Worm (Caenorhabditis elegans) whole organism, L1 larva: Measurements from ENCODE around the gene fbxa-196.
A peak's percentile ranks its signal among the peaks of the same experiment; 100 is the strongest.

Experiments
- C04F5.9 ChIP-seq: sonication (generic microtip); optimal IDR thresholded peaks from 2 replicates; lab custom pipeline; 2016; ENCODE audit warnings: missing genetic modification characterization, missing compliant biosample characterization
- C16A3.4 ChIP-seq: fragments of 150-350 bp; optimal IDR thresholded peaks from 2 replicates; lab custom pipeline; 2014; ENCODE audit warnings: missing biosample characterization, missing genetic modification characterization
- F16B12.6 ChIP-seq: fragments of 150-350 bp; optimal IDR thresholded peaks from 2 replicates; lab custom pipeline; 2014; ENCODE audit warnings: missing biosample characterization, missing genetic modification characterization
- Y116A8C.19 ChIP-seq: sonication (generic microtip); optimal IDR thresholded peaks from 2 replicates; lab custom pipeline; 2016; ENCODE audit warnings: missing compliant biosample characterization, missing genetic modification characterization, borderline replicate concordance
- aha-1 ChIP-seq: fragments of 150-350 bp; optimal IDR thresholded peaks from 2 replicates; lab custom pipeline; 2014; ENCODE audit warnings: missing biosample characterization, missing genetic modification characterization
- aly-2 ChIP-seq: fragments of 150-350 bp; optimal IDR thresholded peaks from 2 replicates; lab custom pipeline; 2014; ENCODE audit warnings: missing biosample characterization, missing genetic modification characterization
- blmp-1 ChIP-seq: fragments of 150-350 bp; optimal IDR thresholded peaks from 2 replicates; lab custom pipeline; 2014; ENCODE audit warnings: missing biosample characterization, missing genetic modification characterization
- ceh-63 ChIP-seq: fragments of 200-800 bp; sonication (Bioruptor generic); optimal IDR thresholded peaks from 2 replicates; lab custom pipeline; 2018; ENCODE audit warnings: mild to moderate bottlenecking, missing genetic modification characterization, missing compliant biosample characterization
- ceh-88 ChIP-seq: fragments of 200-800 bp; sonication (Bioruptor generic); IDR thresholded peaks from 2 replicates; pipeline ENCODE4 v1.3.6; 2022; ENCODE audit warnings: missing genetic modification characterization, missing compliant biosample characterization
- dsc-1 ChIP-seq: sonication (generic microtip); optimal IDR thresholded peaks from 2 replicates; lab custom pipeline; 2016; ENCODE audit warnings: mild to moderate bottlenecking, missing genetic modification characterization, missing compliant biosample characterization
- efl-1 ChIP-seq, 4 experiments: fragments of 150-350 bp; optimal IDR thresholded peaks in 3 of 4; peaks in 1 of 4; 1 replicate in 1 of 4; 2 replicates in 3 of 4; lab custom pipeline; 2014; ENCODE audit warnings: missing biosample characterization in 2 of 4, missing genetic modification characterization in 2 of 4, missing genetic modification reagents in 2 of 4
- efl-3 ChIP-seq: fragments of 200-800 bp; sonication (Bioruptor generic); optimal IDR thresholded peaks from 2 replicates; lab custom pipeline; 2018; ENCODE audit warnings: mild to moderate bottlenecking, missing genetic modification characterization, missing compliant biosample characterization
- egl-13 ChIP-seq: sonication (generic microtip); optimal IDR thresholded peaks from 2 replicates; lab custom pipeline; 2016; ENCODE audit warnings: missing genotype, missing genetic modification reagents, missing genetic modification characterization, missing compliant biosample characterization
- elt-3 ChIP-seq, 6 experiments: fragments of 150-350 bp in 1 of 6; sonication (generic microtip); optimal IDR thresholded peaks; 2 replicates each; lab custom pipeline; 2017 to 2018; ENCODE audit warnings: missing biosample characterization in 6 of 6, missing genetic modification characterization in 6 of 6, inconsistent platforms in 1 of 6
- fkh-10 ChIP-seq: sonication (generic microtip); optimal IDR thresholded peaks from 2 replicates; lab custom pipeline; 2017; ENCODE audit warnings: missing biosample characterization, missing genetic modification reagents, missing genetic modification characterization
- fkh-8 ChIP-seq: sonication (generic microtip); optimal IDR thresholded peaks from 2 replicates; lab custom pipeline; 2016; ENCODE audit warnings: mild to moderate bottlenecking, missing genetic modification characterization, missing compliant biosample characterization
- hlh-17 ChIP-seq: fragments of 200-800 bp; sonication (Bioruptor generic); optimal IDR thresholded peaks from 2 replicates; lab custom pipeline; 2018; ENCODE audit warnings: missing genetic modification characterization, mild to moderate bottlenecking, missing compliant biosample characterization, moderate library complexity, borderline replicate concordance
- irx-1 ChIP-seq: sonication (generic microtip); optimal IDR thresholded peaks from 2 replicates; lab custom pipeline; 2016; ENCODE audit warnings: missing genetic modification characterization, missing compliant biosample characterization
- lin-13 ChIP-seq: fragments of 150-350 bp; optimal IDR thresholded peaks from 2 replicates; lab custom pipeline; 2014; ENCODE audit warnings: missing biosample characterization, missing genetic modification reagents, missing genetic modification characterization
- lin-14 ChIP-seq: fragments of 200-800 bp; sonication (Bioruptor generic); optimal IDR thresholded peaks from 2 replicates; lab custom pipeline; 2018; ENCODE audit warnings: mild to moderate bottlenecking, missing genetic modification characterization, moderate library complexity, missing compliant biosample characterization
- lin-15B ChIP-seq: fragments of 150-350 bp; sonication (generic microtip); optimal IDR thresholded peaks from 3 replicates; lab custom pipeline; 2014; ENCODE audit warnings: missing biosample characterization, missing genetic modification characterization
- lin-39 ChIP-seq: fragments of 150-350 bp; optimal IDR thresholded peaks from 2 replicates; lab custom pipeline; 2014; ENCODE audit warnings: missing biosample characterization, missing genetic modification reagents, missing genetic modification characterization
- mab-9 ChIP-seq: fragments of 200-800 bp; sonication (Bioruptor generic); IDR thresholded peaks from 2 replicates; pipeline ENCODE4 v1.3.6; 2022; ENCODE audit warnings: missing genetic modification reagents, missing genetic modification characterization, missing compliant biosample characterization
- mdl-1 ChIP-seq, 2 experiments: fragments of 150-350 bp; optimal IDR thresholded peaks; 2 replicates each; lab custom pipeline; 2014 to 2017; ENCODE audit warnings: missing biosample characterization in 2 of 2, missing genetic modification characterization in 2 of 2, inconsistent platforms in 1 of 2
- mep-1 ChIP-seq: fragments of 150-350 bp; optimal IDR thresholded peaks from 2 replicates; lab custom pipeline; 2014; ENCODE audit warnings: missing biosample characterization, missing genetic modification characterization
- nhr-11 ChIP-seq: fragments of 150-350 bp; optimal IDR thresholded peaks from 2 replicates; lab custom pipeline; 2014; ENCODE audit warnings: missing biosample characterization, missing genetic modification characterization
- nhr-12 ChIP-seq: sonication (generic microtip); optimal IDR thresholded peaks from 2 replicates; lab custom pipeline; 2017; ENCODE audit warnings: missing biosample characterization, missing genetic modification characterization
- nhr-19 ChIP-seq: fragments of 200-800 bp; sonication (Bioruptor generic); conservative IDR thresholded peaks from 2 replicates; pipeline ENCODE4 v1.3.6; 2022; ENCODE audit warnings: missing genetic modification characterization, missing compliant biosample characterization
- nhr-20 ChIP-seq: sonication (generic microtip); optimal IDR thresholded peaks from 2 replicates; lab custom pipeline; 2016; ENCODE audit warnings: mild to moderate bottlenecking, missing genetic modification characterization, missing compliant biosample characterization
- nhr-76 ChIP-seq: sonication (generic microtip); optimal IDR thresholded peaks from 2 replicates; lab custom pipeline; 2017; ENCODE audit warnings: missing biosample characterization, missing genetic modification characterization
- nhr-77 ChIP-seq: fragments of 150-350 bp; optimal IDR thresholded peaks from 2 replicates; lab custom pipeline; 2014; ENCODE audit warnings: missing biosample characterization, missing genetic modification characterization
- nhr-84 ChIP-seq: sonication (generic microtip); optimal IDR thresholded peaks from 2 replicates; lab custom pipeline; 2017; ENCODE audit warnings: missing biosample characterization, missing genetic modification characterization
- nhr-90 ChIP-seq: sonication (generic microtip); optimal IDR thresholded peaks from 2 replicates; lab custom pipeline; 2016; ENCODE audit warnings: mild to moderate bottlenecking, missing genetic modification characterization, missing compliant biosample characterization; ENCODE audit not compliant: poor library complexity
- pag-3 ChIP-seq: sonication (generic microtip); optimal IDR thresholded peaks from 2 replicates; lab custom pipeline; 2017; ENCODE audit warnings: missing genetic modification characterization, mild to moderate bottlenecking, missing compliant biosample characterization, antibody characterized with exemption, borderline replicate concordance; ENCODE audit not compliant: insufficient read depth
- pax-3 ChIP-seq: fragments of 200-800 bp; sonication (Bioruptor generic); optimal IDR thresholded peaks from 2 replicates; lab custom pipeline; 2018; ENCODE audit warnings: mild to moderate bottlenecking, missing genetic modification characterization, moderate library complexity, missing compliant biosample characterization
- pqm-1 ChIP-seq: sonication (generic microtip); optimal IDR thresholded peaks from 3 replicates; lab custom pipeline; 2017; ENCODE audit warnings: missing biosample characterization, missing genetic modification characterization
- skn-1 ChIP-seq: fragments of 150-350 bp; optimal IDR thresholded peaks from 2 replicates; lab custom pipeline; 2014; ENCODE audit warnings: missing biosample characterization, missing genetic modification characterization
- snu-23 ChIP-seq: sonication (generic microtip); optimal IDR thresholded peaks from 2 replicates; lab custom pipeline; 2016; ENCODE audit warnings: missing genetic modification characterization, missing compliant biosample characterization
- tlp-1 ChIP-seq: fragments of 150-350 bp; optimal IDR thresholded peaks from 2 replicates; lab custom pipeline; 2014; ENCODE audit warnings: missing biosample characterization, missing genetic modification characterization
- unc-130 ChIP-seq: fragments of 150-350 bp; optimal IDR thresholded peaks from 2 replicates; lab custom pipeline; 2017; ENCODE audit warnings: missing biosample characterization, missing genetic modification characterization, inconsistent platforms
- unc-62 ChIP-seq: fragments of 150-350 bp; optimal IDR thresholded peaks from 2 replicates; lab custom pipeline; 2014; ENCODE audit warnings: missing biosample characterization, missing genetic modification reagents, missing genetic modification characterization
- unc-86 ChIP-seq: sonication (generic microtip); optimal IDR thresholded peaks from 2 replicates; lab custom pipeline; 2016; ENCODE audit warnings: missing genetic modification characterization, missing compliant biosample characterization
- vab-15 ChIP-seq: sonication (generic microtip); optimal IDR thresholded peaks from 2 replicates; lab custom pipeline; 2017; ENCODE audit warnings: missing genotype, mild to moderate bottlenecking, missing genetic modification characterization, missing compliant biosample characterization
- xbp-1 ChIP-seq: sonication (generic microtip); optimal IDR thresholded peaks from 2 replicates; lab custom pipeline; 2016; ENCODE audit warnings: missing genetic modification characterization, missing compliant biosample characterization
- zag-1 ChIP-seq: fragments of 150-350 bp; optimal IDR thresholded peaks from 2 replicates; lab custom pipeline; 2014; ENCODE audit warnings: missing biosample characterization, missing genetic modification characterization
- zip-4 ChIP-seq: fragments of 200-800 bp; sonication (Bioruptor generic); optimal IDR thresholded peaks from 2 replicates; lab custom pipeline; 2018; ENCODE audit warnings: mild to moderate bottlenecking, missing genetic modification characterization, moderate library complexity, missing compliant biosample characterization
- ztf-11 ChIP-seq, 2 experiments: sonication (generic microtip); optimal IDR thresholded peaks; 2 replicates each; lab custom pipeline; 2016 to 2017; ENCODE audit warnings: missing genetic modification characterization in 2 of 2, missing biosample characterization in 1 of 2, missing compliant biosample characterization in 1 of 2

Gene fbxa-196

ce11 chrV:6433446-6434178 is 14.8 kb upstream of the fbxa-196 start, which contains the start of the genes gad-1 and erfa-1 (continued):
- TF ChIP-seq unc-130 (tag; lab: Kevin White, UChicago) (peak; percentile 66), nhr-76 (tag; lab: Kevin White, UChicago) (no peak), nhr-20 (tag; lab: Kevin White, UChicago) (peak; percentile 68), snu-23 (peak; percentile 68), fkh-8 (tag; lab: Kevin White, UChicago) (peak; percentile 44), dsc-1 (tag; lab: Kevin White, UChicago) (no peak), efl-1 (optimal IDR thresholded peaks at IDR 0.05; lab: Kevin White, UChicago) (peak; percentile 67 to 78), efl-1 (GFP tag; optimal IDR thresholded peaks at IDR 0.05 in 1 of 2; lab: Kevin White, UChicago) (peak; percentile 67 to 82), C04F5.9 (tag; lab: Kevin White, UChicago) (no peak), unc-86 (peak; percentile 16), egl-13 (tag; lab: Kevin White, UChicago) (no peak), aly-2 (tag; lab: Kevin White, UChicago) (no peak), mdl-1 (tag; optimal IDR thresholded peaks at IDR 0.05; lab: Kevin White, UChicago) (peak in 1 of 2 experiments; percentile 32), aha-1 (tag; lab: Kevin White, UChicago) (no peak), fkh-10 (no peak), ceh-88 (GFP tag; lab: Robert Waterston, UW) (no peak), nhr-11 (no peak), skn-1 (tag; lab: Kevin White, UChicago) (peak; percentile 66), elt-3 (tag; optimal IDR thresholded peaks at IDR 0.05; lab: Kevin White, UChicago) (peak in 1 of 6 experiments; percentile 36), xbp-1 (tag; lab: Kevin White, UChicago) (peak; percentile 38), lin-13 (peak; percentile 30), pax-3 (tag; lab: Kevin White, UChicago) (no peak), lin-39 (tag; lab: Kevin White, UChicago) (no peak), efl-3 (GFP tag; lab: Kevin White, UChicago) (no peak), ceh-63 (GFP tag; lab: Kevin White, UChicago) (no peak), ztf-11 (tag; optimal IDR thresholded peaks at IDR 0.05; lab: Kevin White, UChicago) (peak in 1 of 2 experiments; percentile 30), unc-62 (GFP tag; lab: Kevin White, UChicago) (no peak), Y116A8C.19 (no peak), blmp-1 (tag; lab: Kevin White, UChicago) (peak; percentile 47), pqm-1 (no peak), hlh-17 (no peak), tlp-1 (tag; lab: Kevin White, UChicago) (no peak), pag-3 (tag; lab: Kevin White, UChicago) (no peak), F16B12.6 (tag; lab: Kevin White, UChicago) (peak; percentile 56), irx-1 (tag; lab: Kevin White, UChicago) (peak; percentile 29), zag-1 (tag; lab: Kevin White, UChicago) (no peak), nhr-12 (tag; lab: Kevin White, UChicago) (no peak), nhr-77 (tag; lab: Kevin White, UChicago) (no peak), vab-15 (tag; lab: Kevin White, UChicago) (no peak), mep-1 (peak; percentile 70), mab-9 (GFP tag; lab: Robert Waterston, UW) (no peak), nhr-90 (tag; lab: Kevin White, UChicago) (peak; percentile 6), nhr-84 (tag; lab: Kevin White, UChicago) (no peak), lin-15B (peak; percentile 89), lin-14 (peak; percentile 69), nhr-19 (GFP tag; lab: Robert Waterston, UW) (peak; percentile 43; the same call in 1 of the 2 replicates), zip-4 (GFP tag; lab: Kevin White, UChicago) (no peak), C16A3.4 (tag; lab: Kevin White, UChicago) (peak; percentile 72)
